Worm (Caenorhabditis elegans) whole organism, late embryonic: ENCODE results near the gene B0310.2.
A peak's percentile ranks its signal among the peaks of the same experiment; 100 is the strongest.

Experiments
- C38D4.7 ChIP-seq: fragments of 200-800 bp; sonication (Bioruptor generic); optimal IDR thresholded peaks from 2 replicates; lab custom pipeline; 2018; ENCODE audit warnings: mild to moderate bottlenecking, missing genetic modification characterization, moderate library complexity, missing compliant biosample characterization
- F13H6.1 ChIP-seq: sonication (generic microtip); optimal IDR thresholded peaks from 2 replicates; lab custom pipeline; 2016; ENCODE audit warnings: missing genetic modification characterization, missing compliant biosample characterization
- K09A11.1 ChIP-seq: sonication (generic microtip); optimal IDR thresholded peaks from 2 replicates; lab custom pipeline; 2017; ENCODE audit warnings: antibody characterized with exemption, mild to moderate bottlenecking, missing genetic modification characterization, missing compliant biosample characterization; ENCODE audit not compliant: insufficient read depth
- T23F11.4 ChIP-seq: fragments of 200-800 bp; sonication (Bioruptor generic); optimal IDR thresholded peaks from 2 replicates; lab custom pipeline; 2018; ENCODE audit warnings: mild to moderate bottlenecking, missing genetic modification characterization, missing compliant biosample characterization
- ahr-1 ChIP-seq: sonication (generic microtip); optimal IDR thresholded peaks from 2 replicates; lab custom pipeline; 2016; ENCODE audit warnings: missing genetic modification characterization, missing compliant biosample characterization
- ceh-14 ChIP-seq: sonication (generic microtip); optimal IDR thresholded peaks from 2 replicates; lab custom pipeline; 2016; ENCODE audit warnings: missing genotype, missing genetic modification characterization, missing compliant biosample characterization
- ceh-18 ChIP-seq: sonication (generic microtip); optimal IDR thresholded peaks from 2 replicates; lab custom pipeline; 2016; ENCODE audit warnings: missing genetic modification characterization, missing compliant biosample characterization
- ceh-19 ChIP-seq: fragments of 200-800 bp; sonication (Bioruptor generic); optimal IDR thresholded peaks from 2 replicates; lab custom pipeline; 2018; ENCODE audit warnings: mild to moderate bottlenecking, missing genetic modification characterization, missing compliant biosample characterization
- ceh-2 ChIP-seq: sonication (generic microtip); optimal IDR thresholded peaks from 2 replicates; lab custom pipeline; 2016; ENCODE audit warnings: missing genotype, missing genetic modification characterization, missing compliant biosample characterization
- ceh-30 ChIP-seq: fragments of 150-350 bp; optimal IDR thresholded peaks from 2 replicates; lab custom pipeline; 2014; ENCODE audit warnings: missing biosample characterization, missing genetic modification characterization
- ceh-31 ChIP-seq: sonication (generic microtip); optimal IDR thresholded peaks from 2 replicates; lab custom pipeline; 2016; ENCODE audit warnings: missing genetic modification characterization, missing compliant biosample characterization
- ceh-6 ChIP-seq: fragments of 200-800 bp; sonication (Bioruptor generic); optimal IDR thresholded peaks from 2 replicates; lab custom pipeline; 2018; ENCODE audit warnings: mild to moderate bottlenecking, missing genetic modification characterization, missing compliant biosample characterization
- ceh-9 ChIP-seq: sonication (generic microtip); optimal IDR thresholded peaks from 2 replicates; lab custom pipeline; 2016; ENCODE audit warnings: mild to moderate bottlenecking, missing genetic modification characterization, inconsistent platforms, missing compliant biosample characterization
- che-1 ChIP-seq: sonication (generic microtip); optimal IDR thresholded peaks from 2 replicates; lab custom pipeline; 2016; ENCODE audit warnings: mild to moderate bottlenecking, missing genetic modification characterization, missing compliant biosample characterization
- dmd-4 ChIP-seq: sonication (generic microtip); optimal IDR thresholded peaks from 2 replicates; lab custom pipeline; 2016; ENCODE audit warnings: borderline replicate concordance, missing genetic modification characterization, missing compliant biosample characterization
- dve-1 ChIP-seq: sonication (generic microtip); optimal IDR thresholded peaks from 2 replicates; lab custom pipeline; 2017; ENCODE audit warnings: antibody characterized with exemption, mild to moderate bottlenecking, missing genetic modification characterization, missing compliant biosample characterization
- elt-2 ChIP-seq: sonication (generic microtip); optimal IDR thresholded peaks from 2 replicates; lab custom pipeline; 2016; ENCODE audit warnings: missing genetic modification reagents, missing genetic modification characterization, missing compliant biosample characterization
- ets-4 ChIP-seq: sonication (generic microtip); optimal IDR thresholded peaks from 2 replicates; lab custom pipeline; 2016; ENCODE audit warnings: missing genetic modification characterization, missing compliant biosample characterization
- fkh-6 ChIP-seq: sonication (generic microtip); optimal IDR thresholded peaks from 2 replicates; lab custom pipeline; 2016; ENCODE audit warnings: missing genetic modification characterization, missing compliant biosample characterization
- gmeb-2 ChIP-seq: sonication (generic microtip); optimal IDR thresholded peaks from 2 replicates; lab custom pipeline; 2016; ENCODE audit warnings: missing genetic modification characterization, inconsistent platforms, missing compliant biosample characterization
- hlh-30 ChIP-seq: sonication (generic microtip); optimal IDR thresholded peaks from 2 replicates; lab custom pipeline; 2017; ENCODE audit warnings: antibody characterized with exemption, missing genetic modification characterization, missing compliant biosample characterization; ENCODE audit not compliant: insufficient read depth
- hlh-6 ChIP-seq: sonication (generic microtip); optimal IDR thresholded peaks from 2 replicates; lab custom pipeline; 2016; ENCODE audit warnings: missing genotype, missing genetic modification characterization, missing compliant biosample characterization
- hlh-8 ChIP-seq: sonication (generic microtip); optimal IDR thresholded peaks from 2 replicates; lab custom pipeline; 2016; ENCODE audit warnings: missing genotype, missing genetic modification characterization, missing compliant biosample characterization
- mec-3 ChIP-seq: sonication (generic microtip); optimal IDR thresholded peaks from 2 replicates; lab custom pipeline; 2016; ENCODE audit warnings: borderline replicate concordance, missing genetic modification characterization, missing compliant biosample characterization
- nfya-1 ChIP-seq: sonication (generic microtip); optimal IDR thresholded peaks from 2 replicates; lab custom pipeline; 2017; ENCODE audit warnings: missing genetic modification characterization, mild to moderate bottlenecking, missing compliant biosample characterization, antibody characterized with exemption, moderate library complexity
- odd-2 ChIP-seq: sonication (generic microtip); optimal IDR thresholded peaks from 2 replicates; lab custom pipeline; 2017; ENCODE audit warnings: antibody characterized with exemption, mild to moderate bottlenecking, missing genetic modification characterization, missing compliant biosample characterization
- pag-3 ChIP-seq: sonication (generic microtip); optimal IDR thresholded peaks from 2 replicates; lab custom pipeline; 2016; ENCODE audit warnings: missing compliant biosample characterization, missing genetic modification characterization, borderline replicate concordance
- pat-9 ChIP-seq: fragments of 200-800 bp; sonication (Bioruptor generic); optimal IDR thresholded peaks from 2 replicates; lab custom pipeline; 2018; ENCODE audit warnings: mild to moderate bottlenecking, missing genetic modification characterization, moderate library complexity, missing compliant biosample characterization
- pax-1 ChIP-seq: fragments of 150-350 bp; optimal IDR thresholded peaks from 2 replicates; lab custom pipeline; 2014; ENCODE audit warnings: missing biosample characterization, missing genetic modification characterization
- pqm-1 ChIP-seq: sonication (generic microtip); optimal IDR thresholded peaks from 2 replicates; lab custom pipeline; 2016; ENCODE audit warnings: missing genetic modification characterization, missing compliant biosample characterization
- ref-2 ChIP-seq: sonication (generic microtip); optimal IDR thresholded peaks from 2 replicates; lab custom pipeline; 2016; ENCODE audit warnings: missing genetic modification characterization, missing compliant biosample characterization
- rnt-1 ChIP-seq: sonication (generic microtip); optimal IDR thresholded peaks from 2 replicates; lab custom pipeline; 2016; ENCODE audit warnings: missing genetic modification characterization, missing compliant biosample characterization
- sox-4 ChIP-seq: sonication (generic microtip); optimal IDR thresholded peaks from 2 replicates; lab custom pipeline; 2017; ENCODE audit warnings: mild to moderate bottlenecking, missing genetic modification characterization, inconsistent platforms, missing compliant biosample characterization
- syd-9 ChIP-seq: sonication (generic microtip); optimal IDR thresholded peaks from 2 replicates; lab custom pipeline; 2016; ENCODE audit warnings: mild to moderate bottlenecking, missing genetic modification characterization, moderate library complexity, missing compliant biosample characterization
- tbx-7 ChIP-seq: sonication (generic microtip); optimal IDR thresholded peaks from 2 replicates; lab custom pipeline; 2016; ENCODE audit warnings: missing genotype, missing genetic modification characterization, missing compliant biosample characterization
- ttx-3 ChIP-seq: sonication (generic microtip); optimal IDR thresholded peaks from 2 replicates; lab custom pipeline; 2016; ENCODE audit warnings: missing genetic modification reagents, missing genetic modification characterization, missing compliant biosample characterization
- unc-42 ChIP-seq: sonication (generic microtip); optimal IDR thresholded peaks from 2 replicates; lab custom pipeline; 2016; ENCODE audit warnings: missing genotype, missing genetic modification characterization, missing compliant biosample characterization
- unc-55 ChIP-seq: sonication (generic microtip); optimal IDR thresholded peaks from 2 replicates; lab custom pipeline; 2017; ENCODE audit warnings: missing biosample characterization, missing genetic modification reagents, missing genetic modification characterization
- unc-86 ChIP-seq: sonication (generic microtip); optimal IDR thresholded peaks from 2 replicates; lab custom pipeline; 2016; ENCODE audit warnings: missing genetic modification characterization, missing compliant biosample characterization
- zip-5 ChIP-seq: sonication (generic microtip); optimal IDR thresholded peaks from 2 replicates; lab custom pipeline; 2016; ENCODE audit warnings: missing genetic modification characterization, missing compliant biosample characterization

Gene B0310.2

ce11 chrX:535728-536127 lies 29.0 kb upstream of the B0310.2 start, which contains the start of gene F28C10.3 (continued):
- TF ChIP-seq F13H6.1 (tag; lab: Kevin White, UChicago), result no peak
- TF ChIP-seq ceh-18 (tag; lab: Kevin White, UChicago), result peak; percentile 58
- no peak for TF ChIP-seq pag-3 (tag; lab: Kevin White, UChicago)
- no peak for TF ChIP-seq T23F11.4 (GFP tag; lab: Kevin White, UChicago)
- no peak for TF ChIP-seq hlh-6
- no peak for TF ChIP-seq ets-4 (tag; lab: Kevin White, UChicago)
- TF ChIP-seq hlh-30 (tag; lab: Kevin White, UChicago), result peak; percentile 27
- no peak for TF ChIP-seq ahr-1 (tag; lab: Kevin White, UChicago)
- no peak for TF ChIP-seq pat-9 (tag; lab: Kevin White, UChicago)
- TF ChIP-seq ceh-19, result no peak
- peak; percentile 5 for TF ChIP-seq hlh-8 (tag; lab: Kevin White, UChicago)
- no peak for TF ChIP-seq ceh-30 (tag; lab: Kevin White, UChicago)
- TF ChIP-seq, all 69 proteins: peak for 16

ce11 chrX:530909-531308 lies 24.2 kb upstream of the B0310.2 start, which contains the start of gene B0310.6:
TSS of gene B0310.6 (minus strand) at chrX:531009.
- TF ChIP-seq zip-5 (tag; lab: Kevin White, UChicago), result no peak
- TF ChIP-seq ceh-6 (GFP tag; lab: Kevin White, UChicago), result no peak
- TF ChIP-seq odd-2 (tag; lab: Kevin White, UChicago), result no peak
- no peak for TF ChIP-seq fkh-6 (tag; lab: Kevin White, UChicago)
- TF ChIP-seq ahr-1 (tag; lab: Kevin White, UChicago), result no peak
- no peak for TF ChIP-seq ceh-31
- no peak for TF ChIP-seq nfya-1 (tag; lab: Kevin White, UChicago)
- TF ChIP-seq dve-1 (tag; lab: Kevin White, UChicago), result no peak
- no peak for TF ChIP-seq elt-2 (tag; lab: Kevin White, UChicago)
- no peak for TF ChIP-seq gmeb-2 (tag; lab: Kevin White, UChicago)
- no peak for TF ChIP-seq unc-55 (GFP tag; lab: Kevin White, UChicago)
- no peak for TF ChIP-seq ref-2
- no peak for TF ChIP-seq rnt-1 (tag; lab: Kevin White, UChicago)
- no peak for TF ChIP-seq ttx-3

DNA sequence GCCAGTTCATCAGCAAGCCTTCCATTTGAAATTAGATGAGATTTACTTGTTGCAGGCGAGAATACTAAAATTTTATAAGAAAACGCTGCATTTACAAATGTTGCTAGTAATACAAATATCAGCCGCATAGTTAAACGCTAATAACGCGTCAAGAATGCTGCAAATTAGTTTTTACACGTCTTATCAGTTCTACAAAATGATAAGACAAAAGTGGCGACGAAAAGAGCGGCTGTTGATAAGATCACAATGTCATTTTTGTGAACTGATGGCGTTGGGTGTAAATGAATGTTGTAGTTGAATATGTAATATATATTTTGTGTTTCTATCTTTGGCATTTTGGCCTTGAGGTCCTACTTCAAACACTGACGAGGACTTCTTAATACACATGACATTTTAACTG lies 23.3 kb upstream of the B0310.2 start, which contains the start of gene ugt-46:
Gene ugt-46 (minus strand): TSS at position 279 of the 400 bp plus-strand sequence.
- TF ChIP-seq nfya-1 (tag; lab: Kevin White, UChicago) (no peak), ceh-14 (tag; lab: Kevin White, UChicago) (no peak), syd-9 (tag; lab: Kevin White, UChicago) (no peak), F13H6.1 (tag; lab: Kevin White, UChicago) (no peak), elt-2 (tag; lab: Kevin White, UChicago) (peak; percentile 98), pax-1 (tag; lab: Kevin White, UChicago) (no peak)
- TF ChIP-seq, all 69 proteins: peak for 1

- TF ChIP-seq pqm-1 (tag; lab: Kevin White, UChicago) (no peak), ceh-9 (tag; lab: Kevin White, UChicago) (no peak), unc-86 (no peak), dve-1 (tag; lab: Kevin White, UChicago) (no peak), rnt-1 (tag; lab: Kevin White, UChicago) (no peak), ceh-2 (tag; lab: Kevin White, UChicago) (no peak), mec-3 (tag; lab: Kevin White, UChicago) (no peak), gmeb-2 (tag; lab: Kevin White, UChicago) (no peak), syd-9 (tag; lab: Kevin White, UChicago) (no peak), C38D4.7 (GFP tag; lab: Kevin White, UChicago) (no peak), tbx-7 (tag; lab: Kevin White, UChicago) (no peak), K09A11.1 (no peak), unc-42 (tag; lab: Kevin White, UChicago) (no peak), odd-2 (tag; lab: Kevin White, UChicago) (no peak), sox-4 (tag; lab: Kevin White, UChicago) (no peak), ets-4 (tag; lab: Kevin White, UChicago) (no peak), che-1 (tag; lab: Kevin White, UChicago) (no peak), dmd-4 (tag; lab: Kevin White, UChicago) (no peak), pax-1 (tag; lab: Kevin White, UChicago) (no peak), ceh-6 (GFP tag; lab: Kevin White, UChicago) (no peak)
Measured at ce11 chrX:529386-529785, 22.6 kb upstream of the B0310.2 start.
